Worm (Caenorhabditis elegans) whole organism, L2 larva: ENCODE measurements around the gene haf-8.
A peak's percentile ranks its signal among the peaks of the same experiment; 100 is the strongest.

Experiments
- F13H6.1 ChIP-seq: sonication (generic microtip); optimal IDR thresholded peaks from 2 replicates; lab custom pipeline; 2016; ENCODE audit warnings: missing genetic modification characterization, missing compliant biosample characterization
- ZK546.5 ChIP-seq: sonication (generic microtip); optimal IDR thresholded peaks from 2 replicates; lab custom pipeline; 2017; ENCODE audit warnings: missing biosample characterization, missing genetic modification characterization
- alr-1 ChIP-seq: fragments of 150-350 bp; optimal IDR thresholded peaks from 2 replicates; lab custom pipeline; 2014; ENCODE audit warnings: missing biosample characterization, missing genetic modification characterization
- aly-2 ChIP-seq: fragments of 150-350 bp; optimal IDR thresholded peaks from 2 replicates; lab custom pipeline; 2014; ENCODE audit warnings: missing biosample characterization, missing genetic modification characterization
- blmp-1 ChIP-seq: sonication (generic microtip); optimal IDR thresholded peaks from 2 replicates; lab custom pipeline; 2017; ENCODE audit warnings: missing genetic modification characterization, mild to moderate bottlenecking, missing compliant biosample characterization, antibody characterized with exemption, moderate library complexity; ENCODE audit not compliant: insufficient read depth
- ceh-16 ChIP-seq: fragments of 150-350 bp; optimal IDR thresholded peaks from 2 replicates; lab custom pipeline; 2014; ENCODE audit warnings: missing biosample characterization, missing genetic modification characterization
- crh-2 ChIP-seq: sonication (generic microtip); optimal IDR thresholded peaks from 2 replicates; lab custom pipeline; 2017; ENCODE audit warnings: missing biosample characterization, missing genetic modification characterization
- dmd-4 ChIP-seq: sonication (generic microtip); optimal IDR thresholded peaks from 2 replicates; lab custom pipeline; 2017; ENCODE audit warnings: missing biosample characterization, missing genetic modification characterization
- elt-1 ChIP-seq: fragments of 150-350 bp; optimal IDR thresholded peaks from 2 replicates; lab custom pipeline; 2014; ENCODE audit warnings: missing biosample characterization, missing genetic modification characterization
- elt-3 ChIP-seq: sonication (generic microtip); optimal IDR thresholded peaks from 2 replicates; lab custom pipeline; 2017; ENCODE audit warnings: missing biosample characterization, missing genetic modification characterization
- fos-1 ChIP-seq: fragments of 150-350 bp; optimal IDR thresholded peaks from 2 replicates; lab custom pipeline; 2014; ENCODE audit warnings: missing biosample characterization, missing genetic modification characterization
- gmeb-1 ChIP-seq: fragments of 150-350 bp; optimal IDR thresholded peaks from 2 replicates; lab custom pipeline; 2014; ENCODE audit warnings: missing biosample characterization, missing genetic modification characterization
- lin-11 ChIP-seq: fragments of 150-350 bp; sonication (generic microtip); optimal IDR thresholded peaks from 2 replicates; lab custom pipeline; 2014; ENCODE audit warnings: missing biosample characterization, missing genetic modification characterization, inconsistent platforms, mixed read lengths
- lsy-2 ChIP-seq, 2 experiments: fragments of 150-350 bp in 1 of 2; sonication (generic microtip) in 1 of 2; optimal IDR thresholded peaks; 2 replicates each; lab custom pipeline; 2014 to 2017; ENCODE audit warnings: missing biosample characterization in 2 of 2, missing genetic modification characterization in 2 of 2
- mdl-1 ChIP-seq, 2 experiments: fragments of 150-350 bp in 1 of 2; sonication (generic microtip) in 1 of 2; optimal IDR thresholded peaks; 2 replicates each; lab custom pipeline; 2017; ENCODE audit warnings: missing biosample characterization in 2 of 2, missing genetic modification characterization in 2 of 2
- nhr-10 ChIP-seq: sonication (generic microtip); optimal IDR thresholded peaks from 2 replicates; lab custom pipeline; 2017; ENCODE audit warnings: missing biosample characterization, missing genetic modification characterization
- nhr-11 ChIP-seq: fragments of 150-350 bp; optimal IDR thresholded peaks from 2 replicates; lab custom pipeline; 2014; ENCODE audit warnings: missing biosample characterization, missing genetic modification characterization
- nhr-12 ChIP-seq: fragments of 150-350 bp; optimal IDR thresholded peaks from 2 replicates; lab custom pipeline; 2014; ENCODE audit warnings: missing biosample characterization, missing genetic modification characterization
- nhr-129 ChIP-seq: fragments of 150-350 bp; optimal IDR thresholded peaks from 2 replicates; lab custom pipeline; 2014; ENCODE audit warnings: missing biosample characterization, missing genetic modification characterization
- nhr-21 ChIP-seq: fragments of 150-350 bp; optimal IDR thresholded peaks from 2 replicates; lab custom pipeline; 2014; ENCODE audit warnings: missing biosample characterization, missing genetic modification characterization
- nhr-23 ChIP-seq: fragments of 150-350 bp; optimal IDR thresholded peaks from 2 replicates; lab custom pipeline; 2014; ENCODE audit warnings: missing biosample characterization, missing genetic modification reagents, missing genetic modification characterization
- nhr-237 ChIP-seq: fragments of 150-350 bp; optimal IDR thresholded peaks from 2 replicates; lab custom pipeline; 2014; ENCODE audit warnings: missing biosample characterization, missing genetic modification characterization
- nhr-25 ChIP-seq: fragments of 150-350 bp; sonication (generic microtip); optimal IDR thresholded peaks from 3 replicates; lab custom pipeline; 2014; ENCODE audit warnings: missing biosample characterization, missing genetic modification characterization
- nhr-6 ChIP-seq: fragments of 150-350 bp; optimal IDR thresholded peaks from 2 replicates; lab custom pipeline; 2014; ENCODE audit warnings: missing biosample characterization, missing genetic modification characterization
- nhr-77 ChIP-seq: fragments of 150-350 bp; optimal IDR thresholded peaks from 2 replicates; lab custom pipeline; 2014; ENCODE audit warnings: missing biosample characterization, missing genetic modification characterization
- peb-1 ChIP-seq: fragments of 150-350 bp; optimal IDR thresholded peaks from 2 replicates; lab custom pipeline; 2014; ENCODE audit warnings: missing biosample characterization, missing genetic modification characterization
- sem-4 ChIP-seq: fragments of 150-350 bp; optimal IDR thresholded peaks from 2 replicates; lab custom pipeline; 2014; ENCODE audit warnings: missing biosample characterization, missing genetic modification reagents, missing genetic modification characterization
- skn-1 ChIP-seq: sonication (generic microtip); optimal IDR thresholded peaks from 2 replicates; lab custom pipeline; 2017; ENCODE audit warnings: missing biosample characterization, missing genetic modification characterization
- sma-9 ChIP-seq, 2 experiments: fragments of 150-350 bp in 1 of 2; sonication (generic microtip) in 1 of 2; optimal IDR thresholded peaks; 2 replicates each; lab custom pipeline; 2014 to 2016; ENCODE audit warnings: missing genetic modification characterization in 2 of 2, mild to moderate bottlenecking in 1 of 2, missing biosample characterization in 1 of 2, missing compliant biosample characterization in 1 of 2, missing genetic modification reagents in 1 of 2, moderate library complexity in 1 of 2
- unc-39 ChIP-seq: fragments of 150-350 bp; optimal IDR thresholded peaks from 2 replicates; lab custom pipeline; 2014; ENCODE audit warnings: missing biosample characterization, missing genetic modification characterization
- unc-62 ChIP-seq: fragments of 150-350 bp; optimal IDR thresholded peaks from 2 replicates; lab custom pipeline; 2014; ENCODE audit warnings: missing biosample characterization, missing genetic modification reagents, missing genetic modification characterization
- zag-1 ChIP-seq: fragments of 150-350 bp; optimal IDR thresholded peaks from 2 replicates; lab custom pipeline; 2014; ENCODE audit warnings: missing biosample characterization, missing genetic modification characterization
- ztf-1 ChIP-seq: fragments of 200-800 bp; sonication (Bioruptor generic); conservative IDR thresholded peaks from 2 replicates; pipeline ENCODE4 v1.3.6; 2022; ENCODE audit warnings: missing genetic modification characterization, missing compliant biosample characterization
- ztf-11 ChIP-seq: sonication (generic microtip); optimal IDR thresholded peaks from 2 replicates; lab custom pipeline; 2017; ENCODE audit warnings: missing biosample characterization, missing genetic modification characterization
- ztf-4 ChIP-seq: fragments of 150-350 bp; optimal IDR thresholded peaks from 2 replicates; lab custom pipeline; 2014; ENCODE audit warnings: missing biosample characterization, missing genetic modification characterization

haf-8 gene

ce11 chrIV:14699840-14700239, at the start of gene haf-8:
TSS of gene haf-8 (minus strand) at chrIV:14699940.
- TF ChIP-seq sem-4 (tag; lab: Kevin White, UChicago) (no peak), elt-3 (tag; lab: Kevin White, UChicago) (no peak), fos-1 (tag; lab: Kevin White, UChicago) (no peak), zag-1 (tag; lab: Kevin White, UChicago) (no peak), F13H6.1 (tag; lab: Kevin White, UChicago) (no peak), gmeb-1 (tag; lab: Kevin White, UChicago) (no peak), nhr-237 (tag; lab: Kevin White, UChicago) (no peak), nhr-12 (tag; lab: Kevin White, UChicago) (no peak), ztf-1 (GFP tag; lab: Robert Waterston, UW) (no peak), elt-1 (no peak), unc-39 (tag; lab: Kevin White, UChicago) (no peak), crh-2 (tag; lab: Kevin White, UChicago) (no peak)
- TF ChIP-seq, all 48 proteins: peak for 0

ce11 chrIV:14741926-14742325, 42.2 kb upstream of the haf-8 start:
- TF ChIP-seq crh-2 (tag; lab: Kevin White, UChicago) (no peak), lin-11 (tag; lab: Kevin White, UChicago) (no peak), ZK546.5 (no peak), skn-1 (tag; lab: Kevin White, UChicago) (no peak), peb-1 (tag; lab: Kevin White, UChicago) (no peak)
- TF ChIP-seq, all 48 proteins: peak for 0

- TF ChIP-seq crh-2 (tag; lab: Kevin White, UChicago) (no peak), ceh-16 (tag; lab: Kevin White, UChicago) (no peak), zag-1 (tag; lab: Kevin White, UChicago) (no peak), elt-1 (no peak), nhr-77 (no peak), nhr-10 (tag; lab: Kevin White, UChicago) (no peak), nhr-25 (tag; lab: Kevin White, UChicago) (peak; percentile 36), nhr-6 (tag; lab: Kevin White, UChicago) (no peak)
Measured at ce11 chrIV:14729272-14729671, 29.5 kb upstream of the haf-8 start.

ce11 chrIV:14728225-14728624, 28.5 kb upstream of the haf-8 start, which contains the start of gene Y57G11C.42:
TSS of gene Y57G11C.42 (plus strand) at chrIV:14728525.
- no peak for TF ChIP-seq nhr-11
- no peak for TF ChIP-seq mdl-1 (tag; optimal IDR thresholded peaks at IDR 0.05; lab: Kevin White, UChicago)
- no peak for TF ChIP-seq nhr-77
- no peak for TF ChIP-seq ztf-4 (tag; lab: Kevin White, UChicago)
- TF ChIP-seq sem-4 (tag; lab: Kevin White, UChicago) = no peak
- no peak for TF ChIP-seq fos-1 (tag; lab: Kevin White, UChicago)
- no peak for TF ChIP-seq zag-1 (tag; lab: Kevin White, UChicago)
- no peak for TF ChIP-seq ceh-16 (tag; lab: Kevin White, UChicago)
- TF ChIP-seq alr-1 (tag; lab: Kevin White, UChicago) = no peak
- no peak for TF ChIP-seq elt-1
- TF ChIP-seq nhr-12 (tag; lab: Kevin White, UChicago) = no peak
- no peak for TF ChIP-seq skn-1 (tag; lab: Kevin White, UChicago)
- no peak for TF ChIP-seq nhr-6 (tag; lab: Kevin White, UChicago)
- TF ChIP-seq nhr-237 (tag; lab: Kevin White, UChicago) = no peak
- TF ChIP-seq, all 48 proteins: peak for 0

- TF ChIP-seq blmp-1 (tag; lab: Kevin White, UChicago) (no peak), nhr-11 (no peak), ceh-16 (tag; lab: Kevin White, UChicago) (no peak), nhr-237 (tag; lab: Kevin White, UChicago) (no peak), lsy-2 (tag; optimal IDR thresholded peaks at IDR 0.05; lab: Kevin White, UChicago) (no peak), dmd-4 (tag; lab: Kevin White, UChicago) (no peak), lin-11 (tag; lab: Kevin White, UChicago) (no peak), nhr-10 (tag; lab: Kevin White, UChicago) (no peak), aly-2 (no peak)
Measured at ce11 chrIV:14715500-14715899, 15.8 kb upstream of the haf-8 start, which contains the start of gene lgc-8. TSS of gene lgc-8 (plus strand) at chrIV:14715800.

ce11 chrIV:14709286-14709685, 9.5 kb upstream of the haf-8 start, which contains the start of gene lgc-7:
TSS of gene lgc-7 (plus strand) at chrIV:14709586.
- no peak for TF ChIP-seq ztf-11 (tag; lab: Kevin White, UChicago)
- no peak for TF ChIP-seq nhr-23 (tag; lab: Kevin White, UChicago)
- TF ChIP-seq sma-9 (GFP tag; optimal IDR thresholded peaks at IDR 0.05; lab: Kevin White, UChicago) = no peak
- TF ChIP-seq sma-9 (tag; optimal IDR thresholded peaks at IDR 0.05; lab: Kevin White, UChicago) = no peak
- no peak for TF ChIP-seq unc-62 (GFP tag; lab: Kevin White, UChicago)
- no peak for TF ChIP-seq alr-1 (tag; lab: Kevin White, UChicago)
- no peak for TF ChIP-seq nhr-129 (tag; lab: Kevin White, UChicago)
- TF ChIP-seq gmeb-1 (tag; lab: Kevin White, UChicago) = no peak
- TF ChIP-seq aly-2 = no peak
- no peak for TF ChIP-seq peb-1 (tag; lab: Kevin White, UChicago)
- no peak for TF ChIP-seq F13H6.1 (tag; lab: Kevin White, UChicago)
- TF ChIP-seq nhr-77 = no peak
- TF ChIP-seq ztf-4 (tag; lab: Kevin White, UChicago) = no peak
- TF ChIP-seq nhr-21 (tag; lab: Kevin White, UChicago) = no peak
- TF ChIP-seq unc-39 (tag; lab: Kevin White, UChicago) = no peak
- no peak for TF ChIP-seq crh-2 (tag; lab: Kevin White, UChicago)
- no peak for TF ChIP-seq sem-4 (tag; lab: Kevin White, UChicago)
